Worm (Caenorhabditis elegans) whole organism, L4 larva: Measurements from ENCODE around the gene sds-22.

Experiments
- ZK546.5 ChIP-seq, 2 experiments: sonication (generic microtip); optimal IDR thresholded peaks; 2 replicates each; lab custom pipeline; 2017; ENCODE audit warnings: missing biosample characterization in 2 of 2, missing genetic modification characterization in 2 of 2
- aly-2 ChIP-seq: sonication (generic microtip); optimal IDR thresholded peaks from 2 replicates; lab custom pipeline; 2018; ENCODE audit warnings: missing biosample characterization, missing genetic modification characterization
- nhr-28 ChIP-seq: fragments of 150-350 bp; optimal IDR thresholded peaks from 2 replicates; lab custom pipeline; 2014; ENCODE audit warnings: missing biosample characterization, missing genetic modification characterization

ce11 chrII:7863480-7864125, 5.4 kb downstream of the sds-22 start:
- no peak for TF ChIP-seq ZK546.5 (tag; optimal IDR thresholded peaks at IDR 0.05; lab: Kevin White, UChicago)
- TF ChIP-seq nhr-28, result no peak
- no peak for TF ChIP-seq aly-2
